Fruit fly (Drosophila melanogaster) whole organism, embryonic: ENCODE results near the gene CG13239.

Experiments
- B-H2 ChIP-seq: fragments of 200-800 bp; sonication (Bioruptor generic); optimal IDR thresholded peaks from 2 replicates; lab custom pipeline; 2018; ENCODE audit warnings: missing biosample characterization, mild to moderate bottlenecking, missing genetic modification characterization
- Bdp1 ChIP-seq: fragments of 200-800 bp; sonication (Bioruptor generic); optimal IDR thresholded peaks from 3 replicates; lab custom pipeline; 2016; ENCODE audit warnings: missing biosample characterization, missing genetic modification characterization
- CG10209 ChIP-seq: fragments of 200-800 bp; sonication (Bioruptor generic); optimal IDR thresholded peaks from 3 replicates; lab custom pipeline; 2017; ENCODE audit warnings: missing biosample characterization, mild to moderate bottlenecking, missing genetic modification characterization, missing genetic modification reagents
- CG10979 ChIP-seq: fragments of 200-800 bp; sonication (Bioruptor generic); optimal IDR thresholded peaks from 2 replicates; lab custom pipeline; 2018; ENCODE audit warnings: missing biosample characterization, mild to moderate bottlenecking, missing genetic modification characterization, moderate library complexity
- CG12219 ChIP-seq: fragments of 200-800 bp; sonication (Bioruptor generic); optimal IDR thresholded peaks from 3 replicates; lab custom pipeline; 2018; ENCODE audit warnings: missing biosample characterization, mild to moderate bottlenecking, missing genetic modification characterization
- CG13287 ChIP-seq: fragments of 200-800 bp; sonication (Bioruptor generic); IDR thresholded peaks from 2 replicates; pipeline ENCODE4 v1.3.6; 2022; ENCODE audit warnings: missing biosample characterization, missing genetic modification characterization; ENCODE audit not compliant: partially characterized antibody
- CG14014 ChIP-seq: fragments of 200-800 bp; sonication (Bioruptor generic); IDR thresholded peaks from 2 replicates; pipeline ENCODE4 v1.3.6; 2022; ENCODE audit warnings: missing biosample characterization, missing genetic modification characterization
- CG14050 ChIP-seq: fragments of 200-800 bp; sonication (Bioruptor generic); IDR thresholded peaks from 3 replicates; pipeline ENCODE4 v1.3.6; 2022; ENCODE audit warnings: missing biosample characterization, missing genetic modification characterization
- CG1647 ChIP-seq: fragments of 200-800 bp; sonication (Bioruptor generic); optimal IDR thresholded peaks from 3 replicates; lab custom pipeline; 2016; ENCODE audit warnings: missing biosample characterization, missing genetic modification characterization
- CG16815 ChIP-seq: fragments of 200-800 bp; sonication (Bioruptor generic); optimal IDR thresholded peaks from 3 replicates; lab custom pipeline; 2017; ENCODE audit warnings: missing biosample characterization, mild to moderate bottlenecking, missing genetic modification characterization
- CG17359 ChIP-seq: fragments of 200-800 bp; sonication (Bioruptor generic); optimal IDR thresholded peaks from 3 replicates; lab custom pipeline; 2018; ENCODE audit warnings: missing biosample characterization, mild to moderate bottlenecking, missing genetic modification characterization, moderate library complexity
- CG1832 ChIP-seq: fragments of 200-800 bp; sonication (Bioruptor generic); optimal IDR thresholded peaks from 2 replicates; lab custom pipeline; 2017; ENCODE audit warnings: missing biosample characterization, mild to moderate bottlenecking, missing genetic modification characterization, inconsistent platforms
- CG2199 ChIP-seq: fragments of 200-800 bp; sonication (Bioruptor generic); IDR thresholded peaks from 3 replicates; pipeline ENCODE4 v1.3.6; 2022; ENCODE audit warnings: missing biosample characterization, missing genetic modification characterization
- CG32772 ChIP-seq: fragments of 200-800 bp; sonication (Bioruptor generic); IDR thresholded peaks from 2 replicates; pipeline ENCODE4 v1.3.6; 2022; ENCODE audit warnings: missing biosample characterization, missing genetic modification characterization
- CG34376 ChIP-seq: fragments of 200-800 bp; sonication (Bioruptor generic); optimal IDR thresholded peaks from 2 replicates; lab custom pipeline; 2018; ENCODE audit warnings: missing biosample characterization, mild to moderate bottlenecking, missing genetic modification characterization
- CG43689 ChIP-seq: fragments of 200-800 bp; sonication (Bioruptor generic); IDR thresholded peaks from 2 replicates; pipeline ENCODE4 v1.3.6; 2022; ENCODE audit warnings: missing biosample characterization, missing genetic modification characterization
- CG4404 ChIP-seq: fragments of 200-800 bp; sonication (Bioruptor generic); IDR thresholded peaks from 2 replicates; pipeline ENCODE4 v1.3.6; 2022; ENCODE audit warnings: missing biosample characterization, missing genetic modification characterization
- CG4707 ChIP-seq: fragments of 200-800 bp; sonication (Bioruptor generic); optimal IDR thresholded peaks from 2 replicates; lab custom pipeline; 2018; ENCODE audit warnings: missing biosample characterization, mild to moderate bottlenecking, missing genetic modification characterization, moderate library complexity
- CG4730 ChIP-seq: fragments of 200-800 bp; sonication (Bioruptor generic); IDR thresholded peaks from 2 replicates; pipeline ENCODE4 v1.3.6; 2022; ENCODE audit warnings: missing biosample characterization, missing genetic modification characterization
- CG6683 ChIP-seq: fragments of 200-800 bp; sonication (Bioruptor generic); optimal IDR thresholded peaks from 2 replicates; lab custom pipeline; 2017; ENCODE audit warnings: missing biosample characterization, mild to moderate bottlenecking, missing genetic modification characterization, missing genetic modification reagents
- CG7928 ChIP-seq: fragments of 200-800 bp; sonication (Bioruptor generic); optimal IDR thresholded peaks from 2 replicates; lab custom pipeline; 2017; ENCODE audit warnings: missing biosample characterization, mild to moderate bottlenecking, missing genetic modification characterization
- CHES-1-like ChIP-seq: fragments of 200-800 bp; sonication (Bioruptor generic); optimal IDR thresholded peaks from 2 replicates; lab custom pipeline; 2016; ENCODE audit warnings: missing biosample characterization, missing genetic modification characterization
- CTCF ChIP-seq: fragments of 200-800 bp; sonication (Bioruptor generic); optimal IDR thresholded peaks from 2 replicates; lab custom pipeline; 2017; ENCODE audit warnings: missing biosample characterization, mild to moderate bottlenecking, missing genetic modification characterization, moderate library complexity
- Camta ChIP-seq: fragments of 200-800 bp; sonication (Bioruptor generic); optimal IDR thresholded peaks from 2 replicates; lab custom pipeline; 2016; ENCODE audit warnings: missing biosample characterization, missing genetic modification characterization
- CoRest ChIP-seq: fragments of 200-800 bp; sonication (Bioruptor generic); optimal IDR thresholded peaks from 3 replicates; lab custom pipeline; 2018; ENCODE audit warnings: missing biosample characterization, mild to moderate bottlenecking, missing genetic modification characterization, moderate library complexity
- Dfd ChIP-seq, 2 experiments: fragments of >200 bp; optimal IDR thresholded peaks; 2 replicates each; lab custom pipeline; 2017; ENCODE audit warnings: missing biosample characterization in 2 of 2, missing genetic modification characterization in 2 of 2
- Drgx ChIP-seq: fragments of 200-800 bp; sonication (Bioruptor generic); IDR thresholded peaks from 2 replicates; pipeline ENCODE4 v1.3.6; 2022; ENCODE audit warnings: missing biosample characterization, missing genetic modification characterization
- HLHmδ ChIP-seq: fragments of 200-800 bp; sonication (Bioruptor generic); optimal IDR thresholded peaks from 2 replicates; lab custom pipeline; 2018; ENCODE audit warnings: missing biosample characterization, mild to moderate bottlenecking, missing genetic modification characterization, moderate library complexity
- Hand ChIP-seq: fragments of 200-800 bp; sonication (Bioruptor generic); optimal IDR thresholded peaks from 2 replicates; lab custom pipeline; 2017; ENCODE audit warnings: mild to moderate bottlenecking, missing biosample characterization, missing genetic modification reagents, missing genetic modification characterization
- MBD-R2 ChIP-seq: fragments of 200-800 bp; sonication (Bioruptor generic); IDR thresholded peaks from 2 replicates; pipeline ENCODE4 v1.3.6; 2022; ENCODE audit warnings: missing biosample characterization, missing genetic modification characterization
- MESR4 ChIP-seq: fragments of 200-800 bp; sonication (Bioruptor generic); optimal IDR thresholded peaks from 2 replicates; lab custom pipeline; 2018; ENCODE audit warnings: missing biosample characterization, mild to moderate bottlenecking, missing genetic modification characterization, moderate library complexity
- Mrtf ChIP-seq: fragments of 200-800 bp; sonication (Bioruptor generic); IDR thresholded peaks from 3 replicates; pipeline ENCODE4 v1.3.6; 2022; ENCODE audit warnings: missing biosample characterization, missing genetic modification characterization
- NfI ChIP-seq: fragments of 200-800 bp; sonication (Bioruptor generic); optimal IDR thresholded peaks from 3 replicates; lab custom pipeline; 2018; ENCODE audit warnings: missing biosample characterization, mild to moderate bottlenecking, missing genetic modification characterization, moderate library complexity
- TFAM ChIP-seq: fragments of 200-800 bp; sonication (Bioruptor generic); optimal IDR thresholded peaks from 2 replicates; lab custom pipeline; 2017; ENCODE audit warnings: missing biosample characterization, missing genetic modification characterization, inconsistent platforms
- Xrp1 ChIP-seq: fragments of 200-800 bp; sonication (Bioruptor generic); IDR thresholded peaks from 2 replicates; pipeline ENCODE4 v1.3.6; 2022; ENCODE audit warnings: missing biosample characterization, missing genetic modification characterization
- bsh ChIP-seq, 2 experiments: fragments of 200-800 bp; sonication (Bioruptor generic); optimal IDR thresholded peaks; 2 replicates each; lab custom pipeline; 2017 to 2018; ENCODE audit warnings: mild to moderate bottlenecking in 2 of 2, missing biosample characterization in 2 of 2, missing genetic modification characterization in 2 of 2, moderate library complexity in 1 of 2
- cato ChIP-seq: fragments of 200-800 bp; sonication (Bioruptor generic); optimal IDR thresholded peaks from 2 replicates; lab custom pipeline; 2016; ENCODE audit warnings: missing biosample characterization, missing genetic modification characterization, borderline replicate concordance
- caup ChIP-seq: fragments of 200-800 bp; sonication (Bioruptor generic); optimal IDR thresholded peaks from 3 replicates; lab custom pipeline; 2017; ENCODE audit warnings: missing biosample characterization, mild to moderate bottlenecking, missing genetic modification characterization, moderate library complexity; ENCODE audit not compliant: severe bottlenecking
- chn ChIP-seq: fragments of 200-800 bp; sonication (Bioruptor generic); optimal IDR thresholded peaks from 2 replicates; lab custom pipeline; 2016; ENCODE audit warnings: missing biosample characterization, missing genetic modification characterization
- dan ChIP-seq: fragments of 200-800 bp; sonication (Bioruptor generic); IDR thresholded peaks from 2 replicates; pipeline ENCODE4 v1.3.6; 2022; ENCODE audit warnings: missing biosample characterization, missing genetic modification characterization
- dati ChIP-seq: fragments of 200-800 bp; sonication (Bioruptor generic); IDR thresholded peaks from 2 replicates; pipeline ENCODE4 v1.3.6; 2022; ENCODE audit warnings: missing biosample characterization, missing genetic modification characterization
- dmrt11E ChIP-seq: fragments of 200-800 bp; sonication (Bioruptor generic); optimal IDR thresholded peaks from 3 replicates; lab custom pipeline; 2018; ENCODE audit warnings: missing biosample characterization, mild to moderate bottlenecking, missing genetic modification characterization, moderate library complexity
- dmrt99B ChIP-seq: fragments of 200-800 bp; sonication (Bioruptor generic); optimal IDR thresholded peaks from 2 replicates; lab custom pipeline; 2018; ENCODE audit warnings: missing biosample characterization, mild to moderate bottlenecking, missing genetic modification characterization, moderate library complexity
- ems ChIP-seq: fragments of 200-800 bp; sonication (Bioruptor generic); optimal IDR thresholded peaks from 3 replicates; lab custom pipeline; 2016; ENCODE audit warnings: missing biosample characterization, missing genetic modification characterization
- en ChIP-seq: fragments of 200-800 bp; sonication (Bioruptor generic); optimal IDR thresholded peaks from 2 replicates; lab custom pipeline; 2016; ENCODE audit warnings: missing biosample characterization, missing genetic modification characterization
- eve ChIP-seq, 2 experiments: fragments of >200 bp; optimal IDR thresholded peaks; 2 replicates each; lab custom pipeline; 2017; ENCODE audit warnings: missing biosample characterization in 2 of 2, missing genetic modification characterization in 2 of 2
- hth ChIP-seq: fragments of >200 bp; optimal IDR thresholded peaks from 2 replicates; lab custom pipeline; 2017; ENCODE audit warnings: inconsistent platforms
- ken ChIP-seq: fragments of 200-800 bp; sonication (Bioruptor generic); IDR thresholded peaks from 3 replicates; pipeline ENCODE4 v1.3.6; 2022; ENCODE audit warnings: missing biosample characterization, missing genetic modification characterization
- psq ChIP-seq: fragments of 200-800 bp; sonication (Bioruptor generic); optimal IDR thresholded peaks from 2 replicates; lab custom pipeline; 2017; ENCODE audit warnings: missing biosample characterization, missing genetic modification characterization
- sim ChIP-seq: fragments of 200-800 bp; sonication (Bioruptor generic); IDR thresholded peaks from 2 replicates; pipeline ENCODE4 v1.3.6; 2022; ENCODE audit warnings: missing biosample characterization, missing genetic modification characterization
- tna ChIP-seq: fragments of 200-800 bp; sonication (Bioruptor generic); IDR thresholded peaks from 2 replicates; pipeline ENCODE4 v1.3.6; 2022; ENCODE audit warnings: missing biosample characterization, missing genetic modification characterization; ENCODE audit not compliant: partially characterized antibody
- zen ChIP-seq: fragments of 200-800 bp; sonication (Bioruptor generic); optimal IDR thresholded peaks from 3 replicates; lab custom pipeline; 2018; ENCODE audit warnings: missing biosample characterization, mild to moderate bottlenecking, missing genetic modification characterization, moderate library complexity

CG13239 gene

DNA sequence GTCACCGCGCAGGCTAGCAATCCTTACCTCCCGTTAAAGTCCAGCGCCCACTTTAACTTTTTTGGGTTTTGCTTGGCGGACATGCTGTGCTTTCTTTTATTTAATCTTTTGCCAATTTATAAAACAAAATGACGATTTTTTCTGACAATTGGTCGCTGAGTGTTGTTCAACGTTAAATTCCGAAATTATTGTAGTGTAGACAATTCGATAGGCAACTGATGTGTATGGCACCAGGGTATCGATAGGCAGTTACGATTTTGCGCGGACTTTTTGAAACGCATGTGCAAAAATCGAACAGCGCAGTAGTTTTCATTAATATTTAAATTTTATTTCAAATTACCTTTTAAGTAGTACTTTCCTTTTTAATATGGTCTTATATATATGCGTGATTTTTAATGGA, 7.5 kb downstream of the CG13239 start, which contains the start of gene EMC4 (continued):
- TF ChIP-seq CG10209 (GFP tag; lab: Kevin White, UChicago) (peak; percentile 9), dan (no peak), dati (GFP tag; lab: Robert Waterston, UW) (no peak), CG12219 (GFP tag; lab: Kevin White, UChicago) (no peak), CG34376 (GFP tag; lab: Kevin White, UChicago) (peak; percentile 53), chn (GFP tag; lab: Kevin White, UChicago) (peak; percentile 44), Camta (no peak), CG4707 (GFP tag; lab: Kevin White, UChicago) (no peak), dmrt11E (tag; lab: Kevin White, UChicago) (no peak), Bdp1 (GFP tag; lab: Kevin White, UChicago) (no peak), CoRest (tag; lab: Kevin White, UChicago) (peak; percentile 34), NfI (GFP tag; lab: Kevin White, UChicago) (peak; percentile 52), dmrt99B (tag; lab: Kevin White, UChicago) (no peak), CG14014 (peak; percentile 44; the same call in 1 of the 2 replicates), HLHmδ (no peak), B-H2 (GFP tag; lab: Kevin White, UChicago) (peak; percentile 85), CG10979 (peak; percentile 28), en (no peak), Hand (GFP tag; lab: Kevin White, UChicago) (no peak), bsh (GFP tag; optimal IDR thresholded peaks at IDR 0.05; lab: Kevin White, UChicago) (peak in 1 of 2 experiments; percentile 25), Xrp1 (peak; percentile 38), CHES-1-like (GFP tag; lab: Kevin White, UChicago) (peak; percentile 27), CG6683 (peak; percentile 43), TFAM (GFP tag; lab: Kevin White, UChicago) (no peak), ems (peak; percentile 44), CG4730 (GFP tag; lab: Robert Waterston, UW) (no peak), CG7928 (GFP tag; lab: Kevin White, UChicago) (no peak), CTCF (GFP tag; lab: Kevin White, UChicago) (peak; percentile 14), CG17359 (peak; percentile 35), eve (GFP tag; optimal IDR thresholded peaks at IDR 0.05; lab: Kevin White, UChicago) (no peak), MESR4 (GFP tag; lab: Kevin White, UChicago) (peak; percentile 85), CG43689 (GFP tag; lab: Robert Waterston, UW) (no peak), zen (tag; lab: Kevin White, UChicago) (peak; percentile 44), CG32772 (GFP tag; lab: Robert Waterston, UW) (no peak), MBD-R2 (GFP tag; lab: Robert Waterston, UW) (peak; percentile 71), CG1832 (no peak), CG16815 (no peak), sim (GFP tag; lab: Robert Waterston, UW) (no peak), ken (GFP tag; lab: Robert Waterston, UW) (no peak; the same call in 2 of the 3 replicates), CG1647 (GFP tag; lab: Kevin White, UChicago) (peak; percentile 24), CG4404 (GFP tag; lab: Robert Waterston, UW) (no peak), psq (no peak), Dfd (GFP tag; optimal IDR thresholded peaks at IDR 0.05; lab: Kevin White, UChicago) (no peak), caup (GFP tag; lab: Kevin White, UChicago) (peak; percentile 63), CG2199 (GFP tag; lab: Robert Waterston, UW) (peak; percentile 70; the same call in 1 of the 3 replicates), Mrtf (GFP tag; lab: Robert Waterston, UW) (no peak), tna (GFP tag; lab: Robert Waterston, UW) (peak; percentile 50; the same call in 1 of the 2 replicates), cato (GFP tag; lab: Kevin White, UChicago) (no peak), CG14050 (GFP tag; lab: Robert Waterston, UW) (0 out of 3 replicates have a peak, but pooled peaks have one; percentile 21), CG13287 (GFP tag; lab: Robert Waterston, UW) (peak; percentile 80), Drgx (GFP tag; lab: Robert Waterston, UW) (no peak), hth (lab: Kevin White, UChicago) (no peak)
